Worm (Caenorhabditis elegans) whole organism, L3 larva: Measurements from ENCODE around the gene C36A4.4.

ENCODE experiments used
- ZK546.5 ChIP-seq: sonication (generic microtip); optimal IDR thresholded peaks from 2 replicates; lab custom pipeline; 2017; ENCODE audit warnings: missing biosample characterization, missing genetic modification characterization
- aly-2 ChIP-seq: fragments of 150-350 bp; optimal IDR thresholded peaks from 2 replicates; lab custom pipeline; 2014; ENCODE audit warnings: missing biosample characterization, missing genetic modification characterization
- ama-1 ChIP-seq: fragments of 150-350 bp; optimal IDR thresholded peaks from 2 replicates; lab custom pipeline; 2018
- ceh-82 ChIP-seq: fragments of 150-350 bp; optimal IDR thresholded peaks from 2 replicates; lab custom pipeline; 2014; ENCODE audit warnings: missing biosample characterization, missing genetic modification characterization
- ceh-9 ChIP-seq: sonication (generic microtip); optimal IDR thresholded peaks from 2 replicates; lab custom pipeline; 2018; ENCODE audit warnings: missing biosample characterization, missing genetic modification characterization
- daf-12 ChIP-seq: fragments of 150-350 bp; optimal IDR thresholded peaks from 2 replicates; lab custom pipeline; 2014; ENCODE audit warnings: missing biosample characterization, missing genetic modification reagents, missing genetic modification characterization
- egl-5 ChIP-seq: fragments of 150-350 bp; optimal IDR thresholded peaks from 2 replicates; lab custom pipeline; 2017; ENCODE audit warnings: missing biosample characterization, missing genetic modification reagents, missing genetic modification characterization, inconsistent platforms
- elt-1 ChIP-seq: fragments of 150-350 bp; optimal IDR thresholded peaks from 2 replicates; lab custom pipeline; 2014; ENCODE audit warnings: missing biosample characterization, missing genetic modification characterization
- elt-2 ChIP-seq: sonication (generic microtip); optimal IDR thresholded peaks from 2 replicates; lab custom pipeline; 2016; ENCODE audit warnings: missing genetic modification reagents, mild to moderate bottlenecking, missing genetic modification characterization, missing compliant biosample characterization
- elt-3 ChIP-seq, 3 experiments: fragments of 150-350 bp in 1 of 3; sonication (generic microtip) in 2 of 3; optimal IDR thresholded peaks; 2 replicates in 2 of 3; 4 replicates in 1 of 3; lab custom pipeline; 2014 to 2017; ENCODE audit warnings: missing biosample characterization in 3 of 3, missing genetic modification characterization in 3 of 3
- eor-1 ChIP-seq, 2 experiments: fragments of 150-350 bp; optimal IDR thresholded peaks; 2 replicates each; lab custom pipeline; 2014 to 2018; ENCODE audit warnings: missing biosample characterization in 2 of 2, missing genetic modification characterization in 2 of 2
- fkh-10 ChIP-seq: sonication (generic microtip); optimal IDR thresholded peaks from 2 replicates; lab custom pipeline; 2017; ENCODE audit warnings: missing biosample characterization, missing genetic modification reagents, missing genetic modification characterization
- fos-1 ChIP-seq: fragments of 150-350 bp; optimal IDR thresholded peaks from 2 replicates; lab custom pipeline; 2014; ENCODE audit warnings: missing biosample characterization, missing genetic modification characterization
- hmg-11 ChIP-seq: sonication (generic microtip); optimal IDR thresholded peaks from 2 replicates; lab custom pipeline; 2016; ENCODE audit warnings: missing genetic modification characterization, missing compliant biosample characterization
- jun-1 ChIP-seq: fragments of 150-350 bp; optimal IDR thresholded peaks from 2 replicates; lab custom pipeline; 2014; ENCODE audit warnings: missing biosample characterization, missing genetic modification reagents, missing genetic modification characterization
- lin-39 ChIP-seq: fragments of 150-350 bp; optimal IDR thresholded peaks from 2 replicates; lab custom pipeline; 2018; ENCODE audit warnings: missing biosample characterization, missing genetic modification reagents, missing genetic modification characterization
- lsy-12 ChIP-seq: sonication (generic microtip); optimal IDR thresholded peaks from 2 replicates; lab custom pipeline; 2016; ENCODE audit warnings: mild to moderate bottlenecking, missing genetic modification characterization, missing compliant biosample characterization
- mdl-1 ChIP-seq: fragments of 150-350 bp; optimal IDR thresholded peaks from 2 replicates; lab custom pipeline; 2014; ENCODE audit warnings: missing biosample characterization, missing genetic modification characterization
- nfya-1 ChIP-seq: sonication (generic microtip); optimal IDR thresholded peaks from 2 replicates; lab custom pipeline; 2017; ENCODE audit warnings: missing genetic modification characterization, mild to moderate bottlenecking, missing compliant biosample characterization, antibody characterized with exemption, moderate library complexity; ENCODE audit not compliant: insufficient read depth
- nhr-23 ChIP-seq: fragments of 150-350 bp; optimal IDR thresholded peaks from 2 replicates; lab custom pipeline; 2014; ENCODE audit warnings: missing biosample characterization, missing genetic modification reagents, missing genetic modification characterization
- nhr-237 ChIP-seq: fragments of 150-350 bp; optimal IDR thresholded peaks from 2 replicates; lab custom pipeline; 2014; ENCODE audit warnings: missing biosample characterization, missing genetic modification characterization
- nhr-25 ChIP-seq: sonication (generic microtip); optimal IDR thresholded peaks from 2 replicates; lab custom pipeline; 2017; ENCODE audit warnings: missing biosample characterization, missing genetic modification characterization
- nhr-28 ChIP-seq: fragments of 150-350 bp; optimal IDR thresholded peaks from 2 replicates; lab custom pipeline; 2014; ENCODE audit warnings: missing biosample characterization, missing genetic modification characterization
- nhr-43 ChIP-seq: sonication (generic microtip); optimal IDR thresholded peaks from 2 replicates; lab custom pipeline; 2016; ENCODE audit warnings: mild to moderate bottlenecking, missing genetic modification characterization, missing compliant biosample characterization; ENCODE audit not compliant: poor library complexity, severe bottlenecking
- nhr-76 ChIP-seq: fragments of 150-350 bp; sonication (generic microtip); optimal IDR thresholded peaks from 5 replicates; lab custom pipeline; 2014; ENCODE audit warnings: missing biosample characterization, missing genetic modification characterization
- nhr-77 ChIP-seq: fragments of 150-350 bp; optimal IDR thresholded peaks from 2 replicates; lab custom pipeline; 2014; ENCODE audit warnings: missing biosample characterization, missing genetic modification characterization
- snpc-4 ChIP-seq: fragments of 150-350 bp; optimal IDR thresholded peaks from 2 replicates; lab custom pipeline; 2014; ENCODE audit warnings: missing biosample characterization, missing genetic modification characterization
- tbx-2 ChIP-seq: sonication (generic microtip); optimal IDR thresholded peaks from 2 replicates; lab custom pipeline; 2016; ENCODE audit warnings: mild to moderate bottlenecking, missing genetic modification characterization, missing compliant biosample characterization
- unc-39 ChIP-seq: sonication (generic microtip); optimal IDR thresholded peaks from 4 replicates; lab custom pipeline; 2017; ENCODE audit warnings: missing biosample characterization, missing genetic modification characterization
- unc-62 ChIP-seq: fragments of 150-350 bp; sonication (generic microtip); optimal IDR thresholded peaks from 4 replicates; lab custom pipeline; 2014; ENCODE audit warnings: missing biosample characterization, missing genetic modification reagents, missing genetic modification characterization
- zag-1 ChIP-seq: fragments of 150-350 bp; optimal IDR thresholded peaks from 2 replicates; lab custom pipeline; 2014; ENCODE audit warnings: missing biosample characterization, missing genetic modification characterization
- ztf-11 ChIP-seq: fragments of 150-350 bp; optimal IDR thresholded peaks from 2 replicates; lab custom pipeline; 2014; ENCODE audit warnings: missing biosample characterization, missing genetic modification characterization
- ztf-4 ChIP-seq: fragments of 150-350 bp; optimal IDR thresholded peaks from 2 replicates; lab custom pipeline; 2014; ENCODE audit warnings: missing biosample characterization, missing genetic modification characterization

C36A4.4 gene

ce11 chrIII:3819579-3819978, 23.8 kb downstream of the C36A4.4 start, which contains the start of gene dpy-27:
TSS of gene dpy-27 (minus strand) at chrIII:3819679.
- no peak for TF ChIP-seq mdl-1 (tag; lab: Kevin White, UChicago)
- TF ChIP-seq snpc-4 (tag; lab: Kevin White, UChicago), result no peak
- no peak for TF ChIP-seq tbx-2
- no peak for TF ChIP-seq nhr-25
- TF ChIP-seq fkh-10 (GFP tag; lab: Kevin White, UChicago), result no peak
- no peak for TF ChIP-seq egl-5 (tag; lab: Kevin White, UChicago)
- TF ChIP-seq fos-1 (tag; lab: Kevin White, UChicago), result no peak
- TF ChIP-seq eor-1 (tag; optimal IDR thresholded peaks at IDR 0.05; lab: Kevin White, UChicago), result no peak
- TF ChIP-seq, all 47 proteins: peak for 0

ce11 chrIII:3814421-3814820, 29.0 kb downstream of the C36A4.4 start:
- TF ChIP-seq aly-2, result no peak
- TF ChIP-seq daf-12, result no peak
- no peak for TF ChIP-seq tbx-2
- no peak for TF ChIP-seq nhr-77
- TF ChIP-seq lin-39 (tag; lab: Kevin White, UChicago), result no peak
- TF ChIP-seq ceh-9 (tag; lab: Kevin White, UChicago), result no peak
- TF ChIP-seq zag-1 (tag; lab: Kevin White, UChicago), result no peak
- TF ChIP-seq elt-2 (tag; lab: Kevin White, UChicago), result no peak
- no peak for TF ChIP-seq unc-62 (GFP tag; lab: Kevin White, UChicago)

ce11 chrIII:3812369-3812993, 30.9 kb downstream of the C36A4.4 start:
- no peak for TF ChIP-seq nhr-237 (tag; lab: Kevin White, UChicago)
- TF ChIP-seq ama-1, result no peak
- TF ChIP-seq ztf-4 (tag; lab: Kevin White, UChicago), result no peak
- TF ChIP-seq elt-1 (tag; lab: Kevin White, UChicago), result peak; percentile 38
- TF ChIP-seq ztf-11, result no peak
- TF ChIP-seq lsy-12, result no peak
- TF ChIP-seq ceh-9 (tag; lab: Kevin White, UChicago), result no peak
- peak; percentile 62 for TF ChIP-seq nfya-1 (tag; lab: Kevin White, UChicago)
- no peak for TF ChIP-seq jun-1 (tag; lab: Kevin White, UChicago)
- no peak for TF ChIP-seq eor-1 (tag; optimal IDR thresholded peaks at IDR 0.05; lab: Kevin White, UChicago)
- TF ChIP-seq zag-1 (tag; lab: Kevin White, UChicago), result no peak
- TF ChIP-seq nhr-76 (tag; lab: Kevin White, UChicago), result no peak
- TF ChIP-seq elt-3 (tag; optimal IDR thresholded peaks at IDR 0.05; lab: Kevin White, UChicago), result peak in 1 of 3 experiments; percentile 25
- TF ChIP-seq daf-12, result no peak
- TF ChIP-seq ceh-82 (tag; lab: Kevin White, UChicago), result no peak
- TF ChIP-seq hmg-11 (tag; lab: Kevin White, UChicago), result no peak
- TF ChIP-seq snpc-4 (tag; lab: Kevin White, UChicago), result no peak
- TF ChIP-seq nhr-28 (tag; lab: Kevin White, UChicago), result no peak
- TF ChIP-seq lin-39 (tag; lab: Kevin White, UChicago), result no peak
- no peak for TF ChIP-seq mdl-1 (tag; lab: Kevin White, UChicago)
- peak; percentile 94 for TF ChIP-seq nhr-25

- TF ChIP-seq nhr-25, result peak; percentile 85
- TF ChIP-seq elt-1 (tag; lab: Kevin White, UChicago), result no peak
- no peak for TF ChIP-seq jun-1 (tag; lab: Kevin White, UChicago)
- peak; percentile 17 for TF ChIP-seq nhr-43 (tag; lab: Kevin White, UChicago)
- TF ChIP-seq ZK546.5 (tag; lab: Kevin White, UChicago), result no peak
- no peak for TF ChIP-seq unc-39 (tag; lab: Kevin White, UChicago)
These were observed 32.0 kb downstream of the C36A4.4 start for ce11 chrIII:3811375-3811924.

ce11 chrIII:3809008-3809407, 34.4 kb downstream of the C36A4.4 start, which contains the start of gene toh-1:
TSS of gene toh-1 (minus strand) at chrIII:3809030.
- TF ChIP-seq ama-1, result peak; percentile 29
- no peak for TF ChIP-seq elt-1 (tag; lab: Kevin White, UChicago)
- peak; percentile 22 for TF ChIP-seq nhr-25
- TF ChIP-seq nhr-23 (tag; lab: Kevin White, UChicago), result peak; percentile 31
